Fruit fly (Drosophila melanogaster) whole organism, prepupa: ENCODE results near the gene Hibch.

Experiments used
- Blimp-1 ChIP-seq: fragments of 200-800 bp; sonication (Bioruptor generic); optimal IDR thresholded peaks from 3 replicates; lab custom pipeline; 2017; ENCODE audit warnings: missing biosample characterization, missing genetic modification characterization, mild to moderate bottlenecking, moderate library complexity, missing genetic modification reagents
- CG10669 ChIP-seq: fragments of 200-800 bp; sonication (Bioruptor generic); optimal IDR thresholded peaks from 3 replicates; lab custom pipeline; 2018; ENCODE audit warnings: missing biosample characterization, mild to moderate bottlenecking, missing genetic modification characterization, moderate library complexity
- CG11294 ChIP-seq: fragments of 200-800 bp; sonication (Bioruptor generic); IDR thresholded peaks from 2 replicates; pipeline ENCODE4 v1.3.6; 2022; ENCODE audit warnings: missing biosample characterization, missing genetic modification characterization
- CG11762 ChIP-seq: fragments of 200-800 bp; sonication (Bioruptor generic); optimal IDR thresholded peaks from 3 replicates; lab custom pipeline; 2016; ENCODE audit warnings: missing biosample characterization, missing genetic modification characterization; ENCODE audit not compliant: insufficient read depth
- CG11902 ChIP-seq: fragments of 200-800 bp; sonication (Bioruptor generic); optimal IDR thresholded peaks from 3 replicates; lab custom pipeline; 2016; ENCODE audit warnings: missing biosample characterization, missing genetic modification characterization
- CG15336 ChIP-seq: fragments of 200-800 bp; sonication (Bioruptor generic); IDR thresholded peaks from 2 replicates; pipeline ENCODE4 v1.3.6; 2022; ENCODE audit warnings: missing biosample characterization, missing genetic modification characterization
- CG1621 ChIP-seq: fragments of 200-800 bp; sonication (Bioruptor generic); optimal IDR thresholded peaks from 3 replicates; lab custom pipeline; 2018; ENCODE audit warnings: missing biosample characterization, mild to moderate bottlenecking, missing genetic modification characterization
- CG16779 ChIP-seq: fragments of 200-800 bp; sonication (Bioruptor generic); optimal IDR thresholded peaks from 3 replicates; lab custom pipeline; 2017; ENCODE audit warnings: missing biosample characterization, mild to moderate bottlenecking, missing genetic modification characterization
- CG3032 ChIP-seq: fragments of 200-800 bp; optimal IDR thresholded peaks from 2 replicates; lab custom pipeline; 2019; ENCODE audit warnings: missing biosample characterization, mild to moderate bottlenecking, missing genetic modification characterization, moderate library complexity
- CG31627 ChIP-seq: fragments of 200-800 bp; sonication (Bioruptor generic); optimal IDR thresholded peaks from 3 replicates; lab custom pipeline; 2016; ENCODE audit warnings: missing biosample characterization, missing genetic modification characterization
- CG32006 ChIP-seq: fragments of 200-800 bp; sonication (Bioruptor generic); optimal IDR thresholded peaks from 3 replicates; lab custom pipeline; 2017; ENCODE audit warnings: missing biosample characterization, mild to moderate bottlenecking, missing genetic modification characterization
- CG3919 ChIP-seq: fragments of 200-800 bp; sonication (Bioruptor generic); optimal IDR thresholded peaks from 3 replicates; lab custom pipeline; 2016; ENCODE audit warnings: missing biosample characterization, missing genetic modification characterization
- CG4318 ChIP-seq: fragments of 200-800 bp; sonication (Bioruptor generic); optimal IDR thresholded peaks from 3 replicates; lab custom pipeline; 2017; ENCODE audit warnings: missing biosample characterization, mild to moderate bottlenecking, missing genetic modification characterization
- CG6163 ChIP-seq: fragments of 200-800 bp; sonication (Bioruptor generic); IDR thresholded peaks from 3 replicates; pipeline ENCODE4 v1.3.6; 2022; ENCODE audit warnings: missing biosample characterization, missing genetic modification characterization
- CG6276 ChIP-seq: fragments of 200-800 bp; sonication (Bioruptor generic); optimal IDR thresholded peaks from 2 replicates; lab custom pipeline; 2017; ENCODE audit warnings: missing biosample characterization, mild to moderate bottlenecking, missing genetic modification characterization
- CG6792 ChIP-seq: fragments of 200-800 bp; sonication (Bioruptor generic); optimal IDR thresholded peaks from 3 replicates; lab custom pipeline; 2016; ENCODE audit warnings: missing biosample characterization, missing genetic modification characterization
- CG6808 ChIP-seq: fragments of 200-800 bp; sonication (Bioruptor generic); optimal IDR thresholded peaks from 3 replicates; lab custom pipeline; 2017; ENCODE audit warnings: missing biosample characterization, missing genetic modification characterization, mild to moderate bottlenecking, moderate library complexity, missing genetic modification reagents
- CG6854 ChIP-seq: fragments of 200-800 bp; sonication (Bioruptor generic); optimal IDR thresholded peaks from 2 replicates; lab custom pipeline; 2017; ENCODE audit warnings: missing biosample characterization, mild to moderate bottlenecking, missing genetic modification characterization
- CG7368 ChIP-seq: fragments of 200-800 bp; sonication (Bioruptor generic); optimal IDR thresholded peaks from 3 replicates; lab custom pipeline; 2016; ENCODE audit warnings: missing biosample characterization, missing genetic modification characterization
- CG8119 ChIP-seq: fragments of 200-800 bp; sonication (Bioruptor generic); IDR thresholded peaks from 3 replicates; pipeline ENCODE4 v1.3.6; 2022; ENCODE audit warnings: missing biosample characterization, missing genetic modification characterization
- CG8319 ChIP-seq: fragments of 200-800 bp; sonication (Bioruptor generic); optimal IDR thresholded peaks from 3 replicates; lab custom pipeline; 2016; ENCODE audit warnings: missing biosample characterization, missing genetic modification characterization
- CG8632 ChIP-seq: fragments of 200-800 bp; sonication (Bioruptor generic); optimal IDR thresholded peaks from 3 replicates; lab custom pipeline; 2016; ENCODE audit warnings: missing biosample characterization, missing genetic modification characterization
- CG9139 ChIP-seq: fragments of 200-800 bp; sonication (Bioruptor generic); optimal IDR thresholded peaks from 3 replicates; lab custom pipeline; 2017; ENCODE audit warnings: missing biosample characterization, mild to moderate bottlenecking, missing genetic modification characterization
- Eip75B ChIP-seq: fragments of 200-800 bp; sonication (Bioruptor generic); optimal IDR thresholded peaks from 3 replicates; lab custom pipeline; 2016; ENCODE audit warnings: missing biosample characterization, missing genetic modification characterization
- Eip78C ChIP-seq: fragments of 200-800 bp; sonication (Bioruptor generic); peaks from one replicate; lab custom pipeline; 2016; ENCODE audit warnings: missing biosample characterization, missing genetic modification characterization
- Eip93F ChIP-seq: fragments of 200-800 bp; sonication (Bioruptor generic); optimal IDR thresholded peaks from 2 replicates; lab custom pipeline; 2016; ENCODE audit warnings: missing biosample characterization, mild to moderate bottlenecking, missing genetic modification characterization
- Ets96B ChIP-seq: fragments of 200-800 bp; optimal IDR thresholded peaks from 2 replicates; lab custom pipeline; 2019; ENCODE audit warnings: missing biosample characterization, mild to moderate bottlenecking, missing genetic modification characterization, moderate library complexity
- Gug ChIP-seq: fragments of 200-800 bp; sonication (Bioruptor generic); IDR thresholded peaks from 2 replicates; pipeline ENCODE4 v1.3.6; 2022; ENCODE audit warnings: missing biosample characterization, missing genetic modification characterization
- Hr38 ChIP-seq: sonication (Bioruptor generic); optimal IDR thresholded peaks from 2 replicates; lab custom pipeline; 2016; ENCODE audit warnings: missing biosample characterization, missing genetic modification characterization
- Hr39 ChIP-seq: fragments of 200-800 bp; sonication (Bioruptor generic); optimal IDR thresholded peaks from 2 replicates; lab custom pipeline; 2016; ENCODE audit warnings: missing biosample characterization, missing genetic modification characterization
- Hr4 ChIP-seq: fragments of 200-800 bp; sonication (Bioruptor generic); optimal IDR thresholded peaks from 3 replicates; lab custom pipeline; 2016; ENCODE audit warnings: missing biosample characterization, missing genetic modification characterization
- Lpt ChIP-seq: fragments of 200-800 bp; sonication (Bioruptor generic); optimal IDR thresholded peaks from 3 replicates; lab custom pipeline; 2016; ENCODE audit warnings: missing biosample characterization, missing genetic modification characterization
- Met ChIP-seq: fragments of 200-800 bp; sonication (Bioruptor generic); optimal IDR thresholded peaks from 3 replicates; lab custom pipeline; 2016; ENCODE audit warnings: missing biosample characterization, missing genetic modification characterization
- OdsH ChIP-seq: fragments of 200-800 bp; sonication (Bioruptor generic); optimal IDR thresholded peaks from 3 replicates; lab custom pipeline; 2016; ENCODE audit warnings: missing biosample characterization, missing genetic modification characterization
- Smox ChIP-seq: fragments of 200-800 bp; sonication (Bioruptor generic); optimal IDR thresholded peaks from 3 replicates; lab custom pipeline; 2016; ENCODE audit warnings: missing biosample characterization, missing genetic modification characterization
- Sox102F ChIP-seq: fragments of 200-800 bp; sonication (Bioruptor generic); optimal IDR thresholded peaks from 2 replicates; lab custom pipeline; 2016; ENCODE audit warnings: missing biosample characterization, mild to moderate bottlenecking, missing genetic modification characterization
- Sox15 ChIP-seq: fragments of 200-800 bp; sonication (Bioruptor generic); optimal IDR thresholded peaks from 3 replicates; lab custom pipeline; 2016; ENCODE audit warnings: missing biosample characterization, missing genetic modification characterization
- achi ChIP-seq: fragments of 200-800 bp; sonication (Bioruptor generic); optimal IDR thresholded peaks from 3 replicates; lab custom pipeline; 2016; ENCODE audit warnings: missing biosample characterization, missing genetic modification characterization
- acj6 ChIP-seq: fragments of 200-800 bp; sonication (Bioruptor generic); optimal IDR thresholded peaks from 3 replicates; lab custom pipeline; 2016; ENCODE audit warnings: missing biosample characterization, missing genetic modification characterization
- cyc ChIP-seq: fragments of 200-800 bp; sonication (Bioruptor generic); optimal IDR thresholded peaks from 3 replicates; lab custom pipeline; 2016; ENCODE audit warnings: missing biosample characterization, missing genetic modification characterization
- dac ChIP-seq: fragments of 200-800 bp; sonication (Bioruptor generic); optimal IDR thresholded peaks from 2 replicates; lab custom pipeline; 2017; ENCODE audit warnings: missing biosample characterization, mild to moderate bottlenecking, missing genetic modification characterization
- dsx ChIP-seq: fragments of 200-800 bp; optimal IDR thresholded peaks from 3 replicates; lab custom pipeline; 2019; ENCODE audit warnings: missing biosample characterization, mild to moderate bottlenecking, missing genetic modification characterization, moderate library complexity; ENCODE audit not compliant: poor library complexity, severe bottlenecking
- fd59A ChIP-seq: fragments of 200-800 bp; sonication (Bioruptor generic); optimal IDR thresholded peaks from 2 replicates; lab custom pipeline; 2017; ENCODE audit warnings: missing biosample characterization, mild to moderate bottlenecking, missing genetic modification characterization, missing genetic modification reagents
- fd85E ChIP-seq: fragments of 200-800 bp; sonication (Bioruptor generic); optimal IDR thresholded peaks from 3 replicates; lab custom pipeline; 2016; ENCODE audit warnings: missing biosample characterization, missing genetic modification characterization
- fkh ChIP-seq: fragments of 200-800 bp; sonication (Bioruptor generic); optimal IDR thresholded peaks from 3 replicates; lab custom pipeline; 2017; ENCODE audit warnings: missing biosample characterization, mild to moderate bottlenecking, missing genetic modification characterization, moderate library complexity
- lz ChIP-seq: fragments of 200-800 bp; sonication (Bioruptor generic); optimal IDR thresholded peaks from 3 replicates; lab custom pipeline; 2016; ENCODE audit warnings: missing biosample characterization, missing genetic modification characterization
- net ChIP-seq: fragments of 200-800 bp; sonication (Bioruptor generic); optimal IDR thresholded peaks from 3 replicates; lab custom pipeline; 2016; ENCODE audit warnings: missing biosample characterization, missing genetic modification characterization
- pdm3 ChIP-seq: fragments of 200-800 bp; sonication (Bioruptor generic); optimal IDR thresholded peaks from 3 replicates; lab custom pipeline; 2016; ENCODE audit warnings: missing biosample characterization, missing genetic modification characterization
- salr ChIP-seq, 2 experiments: fragments of 200-800 bp; sonication (Bioruptor generic); optimal IDR thresholded peaks; 3 replicates each; lab custom pipeline; 2016 to 2018; ENCODE audit warnings: missing biosample characterization in 2 of 2, missing genetic modification characterization in 2 of 2, mild to moderate bottlenecking in 1 of 2
- spab ChIP-seq: fragments of 200-800 bp; sonication (Bioruptor generic); optimal IDR thresholded peaks from 2 replicates; lab custom pipeline; 2017; ENCODE audit warnings: missing biosample characterization, mild to moderate bottlenecking, missing genetic modification characterization, missing genetic modification reagents
- ss ChIP-seq, 2 experiments: fragments of 200-800 bp; sonication (Bioruptor generic); optimal IDR thresholded peaks; 2 replicates in 1 of 2; 3 replicates in 1 of 2; lab custom pipeline; 2017 to 2018; ENCODE audit warnings: mild to moderate bottlenecking in 2 of 2, missing biosample characterization in 2 of 2, missing genetic modification characterization in 2 of 2, moderate library complexity in 1 of 2
- svp ChIP-seq: fragments of 200-800 bp; sonication (Bioruptor generic); peaks from one replicate; lab custom pipeline; 2016; ENCODE audit warnings: missing biosample characterization, missing genetic modification characterization
- vri ChIP-seq: fragments of 200-800 bp; sonication (Bioruptor generic); optimal IDR thresholded peaks from 3 replicates; lab custom pipeline; 2016; ENCODE audit warnings: missing biosample characterization, mild to moderate bottlenecking, missing genetic modification characterization

Hibch gene

DNA sequence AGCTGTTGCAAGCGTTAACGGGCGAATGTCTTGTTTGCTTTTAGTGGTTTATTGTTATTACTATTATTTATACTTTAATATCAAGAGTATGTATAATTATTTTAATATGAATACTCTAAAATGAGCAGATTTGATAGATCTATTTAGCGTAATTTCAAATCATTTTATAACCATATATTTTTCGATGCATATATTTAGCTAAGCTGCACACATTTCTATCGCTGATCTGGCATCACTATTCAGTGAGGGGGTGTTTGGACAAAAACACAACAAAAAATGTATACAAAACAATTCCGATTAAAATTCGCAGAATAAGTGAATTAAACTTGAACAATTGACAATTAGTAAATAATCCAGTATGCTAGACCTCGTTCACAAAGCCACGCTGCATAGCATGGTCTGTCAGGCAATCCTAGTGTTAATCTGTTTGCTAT lies 6.0 kb upstream of the Hibch start, which contains the start of the genes Trs33 and Tmtc4:
TSS of gene Trs33 (minus strand) at position 3 of the 434 bp plus-strand sequence.
TSS of gene Tmtc4 (plus strand) at position 233 of the 434 bp plus-strand sequence.
- TF ChIP-seq achi (GFP tag; lab: Kevin White, UChicago) (no peak), CG6854 (GFP tag; lab: Kevin White, UChicago) (no peak), fd59A (GFP tag; lab: Kevin White, UChicago) (no peak), spab (GFP tag; lab: Kevin White, UChicago) (no peak), CG3919 (GFP tag; lab: Kevin White, UChicago) (no peak), Ets96B (tag; lab: Kevin White, UChicago) (peak; percentile 35), CG15336 (GFP tag; lab: Robert Waterston, UW) (peak; percentile 29; the same call in 1 of the 2 replicates), CG8319 (GFP tag; lab: Kevin White, UChicago) (no peak), Hr4 (no peak), dsx (GFP tag; lab: Kevin White, UChicago) (peak; percentile 7), fd85E (no peak), Smox (GFP tag; lab: Kevin White, UChicago) (no peak), CG6163 (no peak), vri (GFP tag; lab: Kevin White, UChicago) (no peak), Eip93F (GFP tag; lab: Kevin White, UChicago) (no peak), Lpt (GFP tag; lab: Kevin White, UChicago) (no peak), CG4318 (no peak), Eip75B (no peak), Sox102F (GFP tag; lab: Kevin White, UChicago) (no peak), fkh (GFP tag; lab: Kevin White, UChicago) (peak; percentile 96), CG31627 (GFP tag; lab: Kevin White, UChicago) (peak; percentile 10), CG7368 (GFP tag; lab: Kevin White, UChicago) (no peak), Gug (GFP tag; lab: Robert Waterston, UW) (no peak), lz (peak; percentile 8), CG32006 (GFP tag; lab: Kevin White, UChicago) (no peak), CG3032 (tag; lab: Kevin White, UChicago) (peak; percentile 54), Blimp-1 (no peak), CG16779 (no peak), Met (GFP tag; lab: Kevin White, UChicago) (no peak), OdsH (no peak), CG10669 (GFP tag; lab: Kevin White, UChicago) (peak; percentile 30), ss (GFP tag; optimal IDR thresholded peaks at IDR 0.05; lab: Kevin White, UChicago) (no peak), salr (GFP tag; optimal IDR thresholded peaks at IDR 0.05; lab: Kevin White, UChicago) (no peak), CG11902 (GFP tag; lab: Kevin White, UChicago) (no peak), CG1621 (tag; lab: Kevin White, UChicago) (no peak), Sox15 (GFP tag; lab: Kevin White, UChicago) (no peak), pdm3 (GFP tag; lab: Kevin White, UChicago) (no peak), Hr39 (GFP tag; lab: Kevin White, UChicago) (no peak), CG8632 (GFP tag; lab: Kevin White, UChicago) (no peak), CG6792 (GFP tag; lab: Kevin White, UChicago) (no peak), cyc (GFP tag; lab: Kevin White, UChicago) (peak; percentile 36), svp (GFP tag; lab: Kevin White, UChicago) (no peak), dac (GFP tag; lab: Kevin White, UChicago) (no peak), CG8119 (GFP tag; lab: Robert Waterston, UW) (no peak), CG9139 (GFP tag; lab: Kevin White, UChicago) (no peak), CG11762 (GFP tag; lab: Kevin White, UChicago) (no peak), CG11294 (GFP tag; lab: Robert Waterston, UW) (no peak), CG6808 (no peak), Hr38 (GFP tag; lab: Kevin White, UChicago) (no peak), net (GFP tag; lab: Kevin White, UChicago) (no peak), acj6 (GFP tag; lab: Kevin White, UChicago) (no peak), Eip78C (GFP tag; lab: Kevin White, UChicago) (peak; percentile 75), CG6276 (GFP tag; lab: Kevin White, UChicago) (no peak)
